Worm (Caenorhabditis elegans): ENCODE data around the gene F56B3.6.
A peak's percentile ranks its signal among the peaks of the same experiment; 100 is the strongest.
"Not testable (repeated sequence)": the region's sequence is repeated elsewhere in the genome, so short reads cannot be mapped to it uniquely, and the experiment has no call there.

F56B3.6 gene

ce11 chrIV:805693-806092 lies 17.8 kb downstream of the F56B3.6 start:
- TF ChIP-seq dmd-4 (tag; optimal IDR thresholded peaks at IDR 0.05; ENCODE audit: borderline replicate concordance) = no peak
- no peak for TF ChIP-seq unc-86 (tag; optimal IDR thresholded peaks at IDR 0.05)
- TF ChIP-seq ceh-48 (tag; optimal IDR thresholded peaks at IDR 0.05) = peak; percentile 27
- TF ChIP-seq che-1 (tag; optimal IDR thresholded peaks at IDR 0.05) = no peak
- TF ChIP-seq madf-2 (tag; optimal IDR thresholded peaks at IDR 0.05) = no peak
- no peak for TF ChIP-seq rnt-1 (tag; optimal IDR thresholded peaks at IDR 0.05)

ce11 chrIV:807027-807516 lies 19.2 kb downstream of the F56B3.6 start, which contains the start of gene Y55F3BL.6:
TSS of gene Y55F3BL.6 (minus strand) at chrIV:807077.
- TF ChIP-seq nhr-11 (tag; optimal IDR thresholded peaks at IDR 0.05) (no peak), zip-5 (tag; optimal IDR thresholded peaks at IDR 0.05) (no peak), ama-1 (optimal IDR thresholded peaks at IDR 0.05) (no peak), T23F11.4 (GFP tag; optimal IDR thresholded peaks at IDR 0.05) (no peak), ceh-2 (tag; optimal IDR thresholded peaks at IDR 0.05) (no peak), Y22D7AL.16 (tag; optimal IDR thresholded peaks at IDR 0.05) (no peak), F13H6.1 (tag; optimal IDR thresholded peaks at IDR 0.05) (no peak), fkh-10 (GFP tag; optimal IDR thresholded peaks at IDR 0.05) (no peak), sdc-2 (tag; optimal IDR thresholded peaks at IDR 0.05) (no peak), ceh-9 (tag; optimal IDR thresholded peaks at IDR 0.05) (no peak)

- TF ChIP-seq ceh-2 (tag; optimal IDR thresholded peaks at IDR 0.05) = peak; percentile 20
- peak; percentile 16 for TF ChIP-seq rnt-1 (tag; optimal IDR thresholded peaks at IDR 0.05)
- TF ChIP-seq hlh-30 (tag; optimal IDR thresholded peaks at IDR 0.05; ENCODE audit: insufficient read depth) = peak; percentile 4
- TF ChIP-seq unc-3 (GFP tag; conservative IDR thresholded peaks at IDR 0.05) = peak; percentile 23; the same call in 1 of the 2 replicates
- TF ChIP-seq unc-3 (tag; optimal IDR thresholded peaks at IDR 0.05) = not testable (repeated sequence)
- peak; percentile 7 for TF ChIP-seq ceh-34 (tag; optimal IDR thresholded peaks at IDR 0.05)
- TF ChIP-seq C08G9.2 (tag; optimal IDR thresholded peaks at IDR 0.05) = peak; percentile 56
- 0 out of 2 replicates have a peak, but pooled peaks have one; percentile 36 for TF ChIP-seq ceh-45 (GFP tag; IDR thresholded peaks at IDR 0.05)
- TF ChIP-seq tbx-2 (tag; optimal IDR thresholded peaks at IDR 0.05) = peak; percentile 37
- TF ChIP-seq ceh-31 (tag; optimal IDR thresholded peaks at IDR 0.05) = peak; percentile 58
Measured at ce11 chrIV:813341-813740, 25.5 kb downstream of the F56B3.6 start.

- TF ChIP-seq pha-2 (tag; optimal IDR thresholded peaks at IDR 0.05) (no peak), sox-4 (tag; optimal IDR thresholded peaks at IDR 0.05) (no peak), K09A11.1 (tag; optimal IDR thresholded peaks at IDR 0.05; ENCODE audit: insufficient read depth) (no peak), zip-5 (tag; optimal IDR thresholded peaks at IDR 0.05) (no peak), fkh-6 (tag; optimal IDR thresholded peaks at IDR 0.05) (no peak)
Measured at ce11 chrIV:817879-818278, 30.0 kb downstream of the F56B3.6 start.

- no peak for TF ChIP-seq pat-9 (tag; optimal IDR thresholded peaks at IDR 0.05)
Measured at ce11 chrIV:824854-825253, 37.0 kb downstream of the F56B3.6 start, which contains the start of gene zipt-15. TSS of gene zipt-15 (minus strand) at chrIV:824954.

ce11 chrIV:826145-826544 lies 38.3 kb downstream of the F56B3.6 start:
- no peak for TF ChIP-seq sox-2 (GFP tag; IDR thresholded peaks at IDR 0.05)
- no peak for TF ChIP-seq F13H6.1 (tag; optimal IDR thresholded peaks at IDR 0.05)
- TF ChIP-seq pqm-1 (tag; optimal IDR thresholded peaks at IDR 0.05) = no peak
- no peak for TF ChIP-seq gmeb-2 (tag; optimal IDR thresholded peaks at IDR 0.05)
